Worm (Caenorhabditis elegans): ENCODE measurements around the gene Y43F8B.29.

Gene Y43F8B.29

ce11 chrV:19482535-19482934, 8.9 kb upstream of the Y43F8B.29 start, which contains the start of gene Y43F8B.22:
Y43F8B.22 (plus strand) TSS chrV:19482835.
- peak; percentile 68 for TF ChIP-seq aha-1 (tag)
- TF ChIP-seq ceh-28 (tag; optimal IDR thresholded peaks at IDR 0.05): no peak
- no peak for TF ChIP-seq ceh-82 (tag; optimal IDR thresholded peaks at IDR 0.05)
- TF ChIP-seq egl-43 (GFP tag; IDR thresholded peaks at IDR 0.05): no peak

DNA sequence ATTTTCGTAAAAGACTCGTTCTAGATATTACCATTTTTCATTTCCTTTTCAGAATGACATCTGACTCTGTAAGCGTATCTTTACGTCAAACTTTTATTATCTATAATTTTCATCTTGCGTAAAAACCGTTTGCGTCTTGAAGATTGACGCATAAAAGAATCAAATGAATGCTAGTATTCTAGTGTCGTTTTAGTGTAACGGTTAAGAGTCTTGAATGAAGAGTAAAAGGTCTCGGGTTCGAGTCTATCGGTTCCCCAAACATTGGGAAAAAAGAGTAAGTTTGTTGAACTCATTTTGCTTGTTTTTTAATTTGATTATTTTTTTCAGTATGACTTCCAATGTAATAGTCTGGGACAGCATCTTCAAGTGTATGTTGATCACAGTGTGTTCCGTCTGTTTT, 6.9 kb upstream of the Y43F8B.29 start, which contains the start of gene Y43F8B.17:
Gene Y43F8B.17 (plus strand): TSS at position 215 of the 400 bp plus-strand sequence.
- no peak for TF ChIP-seq nhr-25 (tag; optimal IDR thresholded peaks at IDR 0.05; ENCODE audit: borderline replicate concordance, insufficient read depth)
- TF ChIP-seq vab-7 (GFP tag; IDR thresholded peaks at IDR 0.05): no peak
- no peak for TF ChIP-seq madf-5 (GFP tag; IDR thresholded peaks at IDR 0.05)
- no peak for TF ChIP-seq T26A8.4 (GFP tag; IDR thresholded peaks at IDR 0.05)
- no peak for TF ChIP-seq zfp-2 (tag; optimal IDR thresholded peaks at IDR 0.05)
- TF ChIP-seq zfp-3 (GFP tag; conservative IDR thresholded peaks at IDR 0.05): no peak
- TF ChIP-seq nhr-28 (tag; optimal IDR thresholded peaks at IDR 0.05): no peak
- no peak for TF ChIP-seq T20F7.1 (GFP tag; optimal IDR thresholded peaks at IDR 0.05)
- no peak for TF ChIP-seq Y48G9A.11 (GFP tag; IDR thresholded peaks at IDR 0.05)
- TF ChIP-seq nhr-6 (tag; optimal IDR thresholded peaks at IDR 0.05): no peak

- TF ChIP-seq dve-1 (tag; optimal IDR thresholded peaks at IDR 0.05; ENCODE audit: insufficient read depth) (no peak), set-16 (GFP tag; IDR thresholded peaks at IDR 0.05) (peak; percentile 95), lin-13 (GFP tag; optimal IDR thresholded peaks at IDR 0.05) (no peak)
Observed at ce11 chrV:19485261-19485660, 6.1 kb upstream of the Y43F8B.29 start, which contains the start of gene Y43F8B.28. Y43F8B.28 (plus strand) TSS chrV:19485319.

DNA sequence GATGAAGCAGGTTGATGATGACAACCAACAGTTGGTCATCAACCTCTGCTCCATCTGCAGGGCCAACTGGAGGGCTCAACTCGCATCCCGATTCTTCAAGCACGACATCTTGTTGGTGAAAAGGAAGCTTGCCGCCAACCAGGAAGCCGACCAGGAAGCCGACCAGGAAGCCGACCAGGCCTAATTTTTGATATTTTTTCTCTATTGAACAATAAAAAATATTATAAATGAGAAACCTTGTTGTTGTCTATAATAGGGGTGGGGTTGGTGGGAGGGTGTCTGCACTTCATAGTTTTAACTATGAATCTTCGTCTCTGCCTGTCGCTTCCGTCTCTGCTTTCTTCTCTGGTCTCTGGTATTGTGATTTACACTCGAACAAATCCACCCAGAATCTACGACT, 5.7 kb upstream of the Y43F8B.29 start, which contains the start of gene Y43F8B.18:
Gene Y43F8B.18 (plus strand): TSS at position 301 of the 400 bp plus-strand sequence.
- TF ChIP-seq nhr-76 (tag; optimal IDR thresholded peaks at IDR 0.05) (no peak), aha-1 (tag) (no peak), ceh-82 (tag; optimal IDR thresholded peaks at IDR 0.05) (no peak), set-16 (GFP tag; IDR thresholded peaks at IDR 0.05) (no peak), ZK546.5 (tag; optimal IDR thresholded peaks at IDR 0.05) (no peak), lim-7 (GFP tag; IDR thresholded peaks at IDR 0.05) (no peak), pqm-1 (tag; optimal IDR thresholded peaks at IDR 0.05) (no peak), R02D3.7 (tag; optimal IDR thresholded peaks at IDR 0.05) (no peak), egl-43 (GFP tag; IDR thresholded peaks at IDR 0.05) (no peak), spr-1 (tag; optimal IDR thresholded peaks at IDR 0.05) (no peak), dve-1 (tag; optimal IDR thresholded peaks at IDR 0.05; ENCODE audit: insufficient read depth) (no peak), zag-1 (tag; optimal IDR thresholded peaks at IDR 0.05) (no peak), unc-62 (GFP tag; optimal IDR thresholded peaks at IDR 0.05 in 1 of 2) (no peak), unc-62 (tag; optimal IDR thresholded peaks at IDR 0.05) (no peak), mes-2 (tag; optimal IDR thresholded peaks at IDR 0.05; ENCODE audit: poor library complexity, severe bottlenecking) (no peak), attf-4 (tag; optimal IDR thresholded peaks at IDR 0.05) (no peak), skn-1 (tag; optimal IDR thresholded peaks at IDR 0.05) (no peak), nhr-102 (tag; optimal IDR thresholded peaks at IDR 0.05) (no peak), pha-4 (GFP tag; IDR thresholded peaks at IDR 0.05) (no peak), pha-4 (tag; optimal IDR thresholded peaks at IDR 0.05) (no peak)

ce11 chrV:19490461-19490860, 941 bp upstream of the Y43F8B.29 start, which contains the start of gene Y43F8B.7:
Y43F8B.7 (plus strand) TSS chrV:19490761.
- TF ChIP-seq zfp-3 (GFP tag; conservative IDR thresholded peaks at IDR 0.05) (no peak), nhr-42 (GFP tag; IDR thresholded peaks at IDR 0.05) (no peak), D1046.2 (GFP tag; IDR thresholded peaks at IDR 0.05) (no peak), ceh-44 (GFP tag; IDR thresholded peaks at IDR 0.05) (no peak), R02D3.7 (tag; optimal IDR thresholded peaks at IDR 0.05) (no peak)
